Worm (Caenorhabditis elegans) whole organism, mixed stage, embryonic: Measurements from ENCODE around the gene twk-22.

Source experiments
- M03D4.4 ChIP-seq: sonication (generic microtip); optimal IDR thresholded peaks from 2 replicates; lab custom pipeline; 2017; ENCODE audit warnings: mild to moderate bottlenecking, missing genetic modification characterization, missing compliant biosample characterization
- bed-3 ChIP-seq: fragments of 200-800 bp; sonication (Bioruptor generic); optimal IDR thresholded peaks from 3 replicates; lab custom pipeline; 2018; ENCODE audit warnings: mild to moderate bottlenecking, missing genetic modification characterization, moderate library complexity, missing compliant biosample characterization
- blmp-1 ChIP-seq: fragments of 150-350 bp; optimal IDR thresholded peaks from 2 replicates; lab custom pipeline; 2014; ENCODE audit warnings: missing biosample characterization, missing genetic modification characterization
- ceh-39 ChIP-seq: fragments of 150-350 bp; optimal IDR thresholded peaks from 2 replicates; lab custom pipeline; 2014; ENCODE audit warnings: missing biosample characterization, missing genetic modification characterization
- ceh-83 ChIP-seq: fragments of 200-800 bp; sonication (Bioruptor generic); optimal IDR thresholded peaks from 2 replicates; lab custom pipeline; 2018; ENCODE audit warnings: mild to moderate bottlenecking, missing genetic modification characterization, missing compliant biosample characterization
- ces-1 ChIP-seq: fragments of 150-350 bp; optimal IDR thresholded peaks from 2 replicates; lab custom pipeline; 2014; ENCODE audit warnings: missing biosample characterization, missing genetic modification reagents, missing genetic modification characterization
- cnd-1 ChIP-seq: fragments of 200-800 bp; sonication (Bioruptor generic); optimal IDR thresholded peaks from 2 replicates; lab custom pipeline; 2018; ENCODE audit warnings: mild to moderate bottlenecking, missing genetic modification characterization, missing compliant biosample characterization
- drap-1 ChIP-seq: fragments of 200-800 bp; sonication (Bioruptor generic); optimal IDR thresholded peaks from 3 replicates; lab custom pipeline; 2018; ENCODE audit warnings: mild to moderate bottlenecking, missing genetic modification characterization, missing compliant biosample characterization
- elt-1 ChIP-seq: sonication (generic microtip); optimal IDR thresholded peaks from 2 replicates; lab custom pipeline; 2017; ENCODE audit warnings: missing genetic modification characterization, mild to moderate bottlenecking, missing compliant biosample characterization, antibody characterized with exemption, moderate library complexity, borderline replicate concordance; ENCODE audit not compliant: insufficient read depth
- elt-3 ChIP-seq: fragments of 150-350 bp; optimal IDR thresholded peaks from 2 replicates; lab custom pipeline; 2014; ENCODE audit warnings: missing biosample characterization, missing genetic modification characterization
- flh-1 ChIP-seq: fragments of 200-800 bp; sonication (Bioruptor generic); optimal IDR thresholded peaks from 2 replicates; lab custom pipeline; 2018; ENCODE audit warnings: mild to moderate bottlenecking, missing genetic modification characterization, moderate library complexity, missing compliant biosample characterization
- hlh-1 ChIP-seq: fragments of 150-350 bp; optimal IDR thresholded peaks from 2 replicates; lab custom pipeline; 2014; ENCODE audit warnings: missing biosample characterization, missing genetic modification reagents, missing genetic modification characterization
- lin-13 ChIP-seq: fragments of 150-350 bp; optimal IDR thresholded peaks from 2 replicates; lab custom pipeline; 2014; ENCODE audit warnings: missing biosample characterization, missing genetic modification characterization
- lin-32 ChIP-seq: fragments of 200-800 bp; sonication (Bioruptor generic); optimal IDR thresholded peaks from 2 replicates; lab custom pipeline; 2018; ENCODE audit warnings: mild to moderate bottlenecking, missing genetic modification characterization, missing compliant biosample characterization
- lsy-2 ChIP-seq: fragments of 150-350 bp; optimal IDR thresholded peaks from 2 replicates; lab custom pipeline; 2014; ENCODE audit warnings: missing biosample characterization, missing genetic modification characterization
- mab-5 ChIP-seq: fragments of 150-350 bp; optimal IDR thresholded peaks from 2 replicates; lab custom pipeline; 2014; ENCODE audit warnings: missing biosample characterization, missing genetic modification characterization
- mep-1 ChIP-seq: fragments of 150-350 bp; optimal IDR thresholded peaks from 2 replicates; lab custom pipeline; 2017; ENCODE audit warnings: missing biosample characterization, missing genetic modification reagents, missing genetic modification characterization, inconsistent platforms
- mls-2 ChIP-seq: sonication (generic microtip); optimal IDR thresholded peaks from 2 replicates; lab custom pipeline; 2016; ENCODE audit warnings: mild to moderate bottlenecking, missing genetic modification characterization, moderate library complexity, missing compliant biosample characterization
- nhr-12 ChIP-seq: fragments of 150-350 bp; optimal IDR thresholded peaks from 2 replicates; lab custom pipeline; 2014; ENCODE audit warnings: missing biosample characterization, missing genetic modification characterization
- nhr-2 ChIP-seq: fragments of 150-350 bp; optimal IDR thresholded peaks from 2 replicates; lab custom pipeline; 2014; ENCODE audit warnings: missing biosample characterization, missing genetic modification characterization
- nhr-237 ChIP-seq: fragments of 150-350 bp; optimal IDR thresholded peaks from 2 replicates; lab custom pipeline; 2014; ENCODE audit warnings: missing biosample characterization, missing genetic modification characterization
- nhr-28 ChIP-seq: fragments of 150-350 bp; optimal IDR thresholded peaks from 2 replicates; lab custom pipeline; 2014; ENCODE audit warnings: missing biosample characterization, missing genetic modification characterization
- nhr-76 ChIP-seq: sonication (generic microtip); optimal IDR thresholded peaks from 2 replicates; lab custom pipeline; 2017; ENCODE audit warnings: missing biosample characterization, missing genetic modification characterization
- pha-4 ChIP-seq: fragments of 150-350 bp; optimal IDR thresholded peaks from 2 replicates; lab custom pipeline; 2018; ENCODE audit warnings: missing biosample characterization, missing genetic modification reagents, missing genetic modification characterization
- sem-2 ChIP-seq: fragments of 200-800 bp; sonication (Bioruptor generic); optimal IDR thresholded peaks from 2 replicates; lab custom pipeline; 2018; ENCODE audit warnings: mild to moderate bottlenecking, missing genetic modification characterization, missing compliant biosample characterization
- snpc-4 ChIP-seq: fragments of 150-350 bp; optimal IDR thresholded peaks from 2 replicates; lab custom pipeline; 2014; ENCODE audit warnings: missing biosample characterization, missing genetic modification characterization
- sptf-1 ChIP-seq: sonication (generic microtip); optimal IDR thresholded peaks from 2 replicates; lab custom pipeline; 2017; ENCODE audit warnings: mild to moderate bottlenecking, missing genetic modification characterization, moderate library complexity, missing compliant biosample characterization
- tbx-8 ChIP-seq: fragments of 200-800 bp; sonication (Bioruptor generic); optimal IDR thresholded peaks from 2 replicates; lab custom pipeline; 2018; ENCODE audit warnings: mild to moderate bottlenecking, missing genetic modification characterization, moderate library complexity, missing compliant biosample characterization
- unc-120 ChIP-seq: sonication (generic microtip); optimal IDR thresholded peaks from 2 replicates; lab custom pipeline; 2017; ENCODE audit warnings: missing genetic modification characterization, missing compliant biosample characterization; ENCODE audit not compliant: poor library complexity, severe bottlenecking
- unc-39 ChIP-seq: fragments of 150-350 bp; optimal IDR thresholded peaks from 2 replicates; lab custom pipeline; 2014; ENCODE audit warnings: missing biosample characterization, missing genetic modification characterization
- unc-62 ChIP-seq: fragments of 150-350 bp; optimal IDR thresholded peaks from 2 replicates; lab custom pipeline; 2014; ENCODE audit warnings: missing biosample characterization, missing genetic modification reagents, missing genetic modification characterization
- zip-8 ChIP-seq: fragments of 150-350 bp; optimal IDR thresholded peaks from 2 replicates; lab custom pipeline; 2014; ENCODE audit warnings: missing biosample characterization, missing genetic modification characterization
- ztf-11 ChIP-seq: fragments of 150-350 bp; optimal IDR thresholded peaks from 2 replicates; lab custom pipeline; 2014; ENCODE audit warnings: missing biosample characterization, missing genetic modification characterization

The twk-22 gene

ce11 chrX:16269969-16270368 is 36.3 kb upstream of the twk-22 start, which contains the start of gene ifa-3:
ifa-3 (minus strand) TSS chrX:16270069.
- TF ChIP-seq zip-8 (tag; lab: Kevin White, UChicago) (no peak), lin-32 (GFP tag; lab: Kevin White, UChicago) (no peak), lin-13 (no peak)

ce11 chrX:16271147-16271546 is 35.1 kb upstream of the twk-22 start:
- TF ChIP-seq mep-1 (tag; lab: Kevin White, UChicago) (no peak), ceh-83 (GFP tag; lab: Kevin White, UChicago) (peak; percentile 28), blmp-1 (tag; lab: Kevin White, UChicago) (no peak), sem-2 (GFP tag; lab: Kevin White, UChicago) (no peak), unc-120 (tag; lab: Kevin White, UChicago) (peak; percentile 39), nhr-28 (tag; lab: Kevin White, UChicago) (no peak), nhr-12 (tag; lab: Kevin White, UChicago) (no peak), lsy-2 (tag; lab: Kevin White, UChicago) (no peak), hlh-1 (tag; lab: Kevin White, UChicago) (no peak), bed-3 (peak; percentile 3), ces-1 (peak; percentile 7), nhr-2 (tag; lab: Kevin White, UChicago) (no peak), sptf-1 (tag; lab: Kevin White, UChicago) (peak; percentile 8), tbx-8 (no peak)

ce11 chrX:16275255-16275813 is 30.9 kb upstream of the twk-22 start, which contains the start of gene sdc-1:
sdc-1 (plus strand) TSS chrX:16275763.
- TF ChIP-seq snpc-4 (tag; lab: Kevin White, UChicago) (no peak), lsy-2 (tag; lab: Kevin White, UChicago) (no peak), mep-1 (tag; lab: Kevin White, UChicago) (no peak), sem-2 (GFP tag; lab: Kevin White, UChicago) (no peak), hlh-1 (tag; lab: Kevin White, UChicago) (no peak), unc-120 (tag; lab: Kevin White, UChicago) (peak; percentile 52), ces-1 (peak; percentile 43), elt-3 (no peak), ceh-39 (tag; lab: Kevin White, UChicago) (no peak), cnd-1 (tag; lab: Kevin White, UChicago) (no peak), flh-1 (no peak), nhr-28 (tag; lab: Kevin White, UChicago) (no peak), mab-5 (no peak), nhr-2 (tag; lab: Kevin White, UChicago) (peak; percentile 34), zip-8 (tag; lab: Kevin White, UChicago) (no peak), lin-13 (no peak), pha-4 (tag; lab: Kevin White, UChicago) (peak; percentile 2), nhr-76 (tag; lab: Kevin White, UChicago) (no peak), unc-39 (tag; lab: Kevin White, UChicago) (no peak), sptf-1 (tag; lab: Kevin White, UChicago) (peak; percentile 16), nhr-237 (no peak), M03D4.4 (tag; lab: Kevin White, UChicago) (no peak), unc-62 (GFP tag; lab: Kevin White, UChicago) (no peak), bed-3 (no peak), drap-1 (GFP tag; lab: Kevin White, UChicago) (peak; percentile 9), ztf-11 (tag; lab: Kevin White, UChicago) (no peak)

ce11 chrX:16283103-16283502 is 23.2 kb upstream of the twk-22 start, which contains the start of gene F52E10.2:
F52E10.2 (minus strand) TSS chrX:16283203.
- no peak for TF ChIP-seq nhr-237
- no peak for TF ChIP-seq drap-1 (GFP tag; lab: Kevin White, UChicago)
- no peak for TF ChIP-seq elt-1 (tag; lab: Kevin White, UChicago)
- no peak for TF ChIP-seq ztf-11 (tag; lab: Kevin White, UChicago)
- TF ChIP-seq mls-2 (tag; lab: Kevin White, UChicago): no peak
- TF ChIP-seq lin-13: no peak
- TF ChIP-seq unc-39 (tag; lab: Kevin White, UChicago): no peak
- TF ChIP-seq, all 35 proteins: peak for 0
